Worm (Caenorhabditis elegans) whole organism, L4 larva: ENCODE measurements around the gene ttc-4.

Source experiments
- ceh-28 ChIP-seq: fragments of 150-350 bp; optimal IDR thresholded peaks from 2 replicates; lab custom pipeline; 2014; ENCODE audit warnings: missing biosample characterization, missing genetic modification reagents, missing genetic modification characterization
- hif-1 ChIP-seq, 2 experiments: sonication (generic microtip); optimal IDR thresholded peaks; 2 replicates each; lab custom pipeline; 2016 to 2017; ENCODE audit warnings: missing compliant biosample characterization in 2 of 2, missing genetic modification characterization in 2 of 2, missing genetic modification reagents in 2 of 2, missing genotype in 2 of 2, mild to moderate bottlenecking in 1 of 2
- jun-1 ChIP-seq: fragments of 150-350 bp; optimal IDR thresholded peaks from 2 replicates; lab custom pipeline; 2014; ENCODE audit warnings: missing biosample characterization, missing genetic modification reagents, missing genetic modification characterization
- mdl-1 ChIP-seq, 2 experiments: fragments of 150-350 bp in 1 of 2; sonication (generic microtip) in 1 of 2; optimal IDR thresholded peaks; 2 replicates each; lab custom pipeline; 2014 to 2017; ENCODE audit warnings: missing biosample characterization in 2 of 2, missing genetic modification characterization in 2 of 2
- nhr-76 ChIP-seq: fragments of 150-350 bp; optimal IDR thresholded peaks from 2 replicates; lab custom pipeline; 2014; ENCODE audit warnings: missing biosample characterization, missing genetic modification characterization
- sdz-12 ChIP-seq: fragments of 200-800 bp; sonication (Bioruptor generic); optimal IDR thresholded peaks from 2 replicates; lab custom pipeline; 2018; ENCODE audit warnings: mild to moderate bottlenecking, missing genetic modification characterization, missing compliant biosample characterization
- zag-1 ChIP-seq: fragments of 150-350 bp; optimal IDR thresholded peaks from 2 replicates; lab custom pipeline; 2014; ENCODE audit warnings: missing biosample characterization, missing genetic modification characterization

- no peak for TF ChIP-seq jun-1 (tag; lab: Kevin White, UChicago)
- TF ChIP-seq ceh-28 (tag; lab: Kevin White, UChicago) = no peak
- no peak for TF ChIP-seq nhr-76 (tag; lab: Kevin White, UChicago)
- no peak for TF ChIP-seq mdl-1 (tag; optimal IDR thresholded peaks at IDR 0.05; lab: Kevin White, UChicago)
- TF ChIP-seq hif-1 (tag; optimal IDR thresholded peaks at IDR 0.05; lab: Kevin White, UChicago) = no peak
- no peak for TF ChIP-seq zag-1 (tag; lab: Kevin White, UChicago)
- no peak for TF ChIP-seq sdz-12 (GFP tag; lab: Kevin White, UChicago)
Measured at ce11 chrII:5578035-5578434, 16.5 kb upstream of the ttc-4 start, which contains the start of gene T25E4.1.
